Fruit fly (Drosophila melanogaster) S2 (cell line): ENCODE results near the gene tna.

Experiments
- CG8478 ChIP-seq: fragments of >200 bp; optimal IDR thresholded peaks from 2 replicates; lab custom pipeline; 2018
- CTCF ChIP-seq, 2 experiments: fragments of >200 bp; optimal IDR thresholded peaks; 2 replicates each; lab custom pipeline; 2018

DNA sequence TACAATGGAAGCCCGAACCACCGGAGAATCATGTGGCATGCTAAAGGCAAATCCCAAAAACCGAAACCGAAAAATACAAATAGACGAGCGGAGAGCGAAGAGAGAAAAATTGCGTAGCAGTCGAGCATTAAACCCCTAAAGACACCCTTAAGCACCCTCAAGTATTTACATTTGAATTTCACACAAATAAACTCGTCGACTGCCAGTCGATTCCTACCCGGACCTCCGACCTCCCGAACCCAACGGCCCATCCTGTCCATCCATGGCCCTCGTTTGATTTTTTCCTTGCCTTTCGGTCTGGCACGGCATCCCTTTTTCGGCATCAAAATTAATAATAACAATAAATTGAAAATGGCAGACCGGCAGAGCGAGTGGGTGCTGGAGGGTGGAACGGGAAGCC, 7.5 kb downstream of the tna start:
- no peak for TF ChIP-seq CTCF (optimal IDR thresholded peaks at IDR 0.05; lab: Kevin White, UChicago)
- TF ChIP-seq CG8478 = no peak
